Worm (Caenorhabditis elegans) whole organism, late embryonic: ENCODE results near the gene B0303.14.

ENCODE experiments used
- C38D4.7 ChIP-seq: fragments of 200-800 bp; sonication (Bioruptor generic); optimal IDR thresholded peaks from 2 replicates; lab custom pipeline; 2018; ENCODE audit warnings: mild to moderate bottlenecking, missing genetic modification characterization, moderate library complexity, missing compliant biosample characterization
- F13H6.1 ChIP-seq: sonication (generic microtip); optimal IDR thresholded peaks from 2 replicates; lab custom pipeline; 2016; ENCODE audit warnings: missing genetic modification characterization, missing compliant biosample characterization
- Y22D7AL.16 ChIP-seq: sonication (generic microtip); optimal IDR thresholded peaks from 2 replicates; lab custom pipeline; 2016; ENCODE audit warnings: missing genetic modification characterization, missing compliant biosample characterization
- ama-1 ChIP-seq: fragments of 150-350 bp; optimal IDR thresholded peaks from 2 replicates; lab custom pipeline; 2014
- ceh-18 ChIP-seq: sonication (generic microtip); optimal IDR thresholded peaks from 2 replicates; lab custom pipeline; 2016; ENCODE audit warnings: missing genetic modification characterization, missing compliant biosample characterization
- ceh-22 ChIP-seq: sonication (generic microtip); optimal IDR thresholded peaks from 2 replicates; lab custom pipeline; 2017; ENCODE audit warnings: missing biosample characterization, missing genetic modification characterization
- ceh-24 ChIP-seq: sonication (generic microtip); optimal IDR thresholded peaks from 2 replicates; lab custom pipeline; 2016; ENCODE audit warnings: mild to moderate bottlenecking, missing genetic modification characterization, missing compliant biosample characterization
- ceh-48 ChIP-seq: sonication (generic microtip); optimal IDR thresholded peaks from 2 replicates; lab custom pipeline; 2016; ENCODE audit warnings: missing genetic modification characterization, inconsistent platforms, missing compliant biosample characterization
- dmd-4 ChIP-seq: sonication (generic microtip); optimal IDR thresholded peaks from 2 replicates; lab custom pipeline; 2016; ENCODE audit warnings: borderline replicate concordance, missing genetic modification characterization, missing compliant biosample characterization
- dve-1 ChIP-seq: sonication (generic microtip); optimal IDR thresholded peaks from 2 replicates; lab custom pipeline; 2017; ENCODE audit warnings: antibody characterized with exemption, mild to moderate bottlenecking, missing genetic modification characterization, missing compliant biosample characterization
- elt-2 ChIP-seq: sonication (generic microtip); optimal IDR thresholded peaks from 2 replicates; lab custom pipeline; 2016; ENCODE audit warnings: missing genetic modification reagents, missing genetic modification characterization, missing compliant biosample characterization
- elt-4 ChIP-seq: sonication (generic microtip); optimal IDR thresholded peaks from 2 replicates; lab custom pipeline; 2016; ENCODE audit warnings: missing genetic modification characterization, missing compliant biosample characterization
- fkh-10 ChIP-seq: fragments of 150-350 bp; optimal IDR thresholded peaks from 2 replicates; lab custom pipeline; 2014; ENCODE audit warnings: missing biosample characterization, missing genetic modification reagents, missing genetic modification characterization
- fkh-6 ChIP-seq: sonication (generic microtip); optimal IDR thresholded peaks from 2 replicates; lab custom pipeline; 2016; ENCODE audit warnings: missing genetic modification characterization, missing compliant biosample characterization
- hlh-13 ChIP-seq: fragments of 200-800 bp; sonication (Bioruptor generic); optimal IDR thresholded peaks from 2 replicates; lab custom pipeline; 2018; ENCODE audit warnings: mild to moderate bottlenecking, missing genetic modification characterization, missing compliant biosample characterization
- hlh-6 ChIP-seq: sonication (generic microtip); optimal IDR thresholded peaks from 2 replicates; lab custom pipeline; 2016; ENCODE audit warnings: missing genotype, missing genetic modification characterization, missing compliant biosample characterization
- hlh-8 ChIP-seq: sonication (generic microtip); optimal IDR thresholded peaks from 2 replicates; lab custom pipeline; 2016; ENCODE audit warnings: missing genotype, missing genetic modification characterization, missing compliant biosample characterization
- madf-2 ChIP-seq: sonication (generic microtip); optimal IDR thresholded peaks from 2 replicates; lab custom pipeline; 2017; ENCODE audit warnings: missing genetic modification characterization, missing compliant biosample characterization
- mec-3 ChIP-seq: sonication (generic microtip); optimal IDR thresholded peaks from 2 replicates; lab custom pipeline; 2016; ENCODE audit warnings: borderline replicate concordance, missing genetic modification characterization, missing compliant biosample characterization
- nhr-11 ChIP-seq: fragments of 150-350 bp; optimal IDR thresholded peaks from 2 replicates; lab custom pipeline; 2014; ENCODE audit warnings: missing biosample characterization, missing genetic modification characterization
- nhr-232 ChIP-seq: sonication (generic microtip); optimal IDR thresholded peaks from 2 replicates; lab custom pipeline; 2016; ENCODE audit warnings: missing genetic modification characterization, missing compliant biosample characterization
- odd-2 ChIP-seq: sonication (generic microtip); optimal IDR thresholded peaks from 2 replicates; lab custom pipeline; 2017; ENCODE audit warnings: antibody characterized with exemption, mild to moderate bottlenecking, missing genetic modification characterization, missing compliant biosample characterization
- pat-9 ChIP-seq: fragments of 200-800 bp; sonication (Bioruptor generic); optimal IDR thresholded peaks from 2 replicates; lab custom pipeline; 2018; ENCODE audit warnings: mild to moderate bottlenecking, missing genetic modification characterization, moderate library complexity, missing compliant biosample characterization
- pax-1 ChIP-seq: fragments of 150-350 bp; optimal IDR thresholded peaks from 2 replicates; lab custom pipeline; 2014; ENCODE audit warnings: missing biosample characterization, missing genetic modification characterization
- pha-2 ChIP-seq: sonication (generic microtip); optimal IDR thresholded peaks from 2 replicates; lab custom pipeline; 2017; ENCODE audit warnings: mild to moderate bottlenecking, missing genetic modification characterization, missing compliant biosample characterization
- pqm-1 ChIP-seq: sonication (generic microtip); optimal IDR thresholded peaks from 2 replicates; lab custom pipeline; 2016; ENCODE audit warnings: missing genetic modification characterization, missing compliant biosample characterization
- ref-2 ChIP-seq: sonication (generic microtip); optimal IDR thresholded peaks from 2 replicates; lab custom pipeline; 2016; ENCODE audit warnings: missing genetic modification characterization, missing compliant biosample characterization
- rnt-1 ChIP-seq: sonication (generic microtip); optimal IDR thresholded peaks from 2 replicates; lab custom pipeline; 2016; ENCODE audit warnings: missing genetic modification characterization, missing compliant biosample characterization
- sox-2 ChIP-seq: fragments of 200-800 bp; sonication (Bioruptor generic); IDR thresholded peaks from 2 replicates; pipeline ENCODE4 v1.3.6; 2022; ENCODE audit warnings: missing genetic modification reagents, missing genetic modification characterization, missing compliant biosample characterization
- sox-4 ChIP-seq: sonication (generic microtip); optimal IDR thresholded peaks from 2 replicates; lab custom pipeline; 2017; ENCODE audit warnings: mild to moderate bottlenecking, missing genetic modification characterization, inconsistent platforms, missing compliant biosample characterization
- tbx-2 ChIP-seq: sonication (generic microtip); optimal IDR thresholded peaks from 2 replicates; lab custom pipeline; 2016; ENCODE audit warnings: missing genetic modification characterization, missing compliant biosample characterization
- ttx-3 ChIP-seq: sonication (generic microtip); optimal IDR thresholded peaks from 2 replicates; lab custom pipeline; 2016; ENCODE audit warnings: missing genetic modification reagents, missing genetic modification characterization, missing compliant biosample characterization
- unc-86 ChIP-seq: sonication (generic microtip); optimal IDR thresholded peaks from 2 replicates; lab custom pipeline; 2016; ENCODE audit warnings: missing genetic modification characterization, missing compliant biosample characterization
- zip-5 ChIP-seq: sonication (generic microtip); optimal IDR thresholded peaks from 2 replicates; lab custom pipeline; 2016; ENCODE audit warnings: missing genetic modification characterization, missing compliant biosample characterization

Gene B0303.14

ce11 chrIII:8754682-8755081 lies 38.7 kb upstream of the B0303.14 start, which contains the start of gene tomm-70:
Gene tomm-70, minus strand, starts transcription at chrIII:8754750.
- TF ChIP-seq elt-2 (tag; lab: Kevin White, UChicago) (peak; percentile 21), ttx-3 (tag; lab: Kevin White, UChicago) (no peak)
- TF ChIP-seq, all 69 proteins: peak for 1

- TF ChIP-seq C38D4.7 (GFP tag; lab: Kevin White, UChicago) (no peak), sox-2 (no peak), rnt-1 (tag; lab: Kevin White, UChicago) (no peak), dve-1 (tag; lab: Kevin White, UChicago) (no peak), pax-1 (tag; lab: Kevin White, UChicago) (no peak), unc-86 (tag; lab: Kevin White, UChicago) (no peak), hlh-13 (GFP tag; lab: Kevin White, UChicago) (no peak), hlh-8 (no peak), nhr-11 (tag; lab: Kevin White, UChicago) (no peak), F13H6.1 (tag; lab: Kevin White, UChicago) (no peak)
Measured at ce11 chrIII:8750606-8751005, 34.6 kb upstream of the B0303.14 start, which contains the start of gene ugtp-1. Gene ugtp-1, minus strand, starts transcription at chrIII:8750706.

ce11 chrIII:8749487-8749886 lies 33.5 kb upstream of the B0303.14 start, which contains the start of gene sma-2:
Gene sma-2, plus strand, starts transcription at chrIII:8749680.
- peak; percentile 33 for TF ChIP-seq pqm-1 (tag; lab: Kevin White, UChicago)
- TF ChIP-seq pat-9 (tag; lab: Kevin White, UChicago) = no peak
- no peak for TF ChIP-seq ama-1 (lab: Kevin White, UChicago)
- TF ChIP-seq dve-1 (tag; lab: Kevin White, UChicago) = peak; percentile 17
- no peak for TF ChIP-seq Y22D7AL.16 (tag; lab: Kevin White, UChicago)
- no peak for TF ChIP-seq zip-5
- peak; percentile 26 for TF ChIP-seq F13H6.1 (tag; lab: Kevin White, UChicago)
- peak; percentile 4 for TF ChIP-seq tbx-2 (tag; lab: Kevin White, UChicago)
- TF ChIP-seq pha-2 (tag; lab: Kevin White, UChicago) = no peak
- TF ChIP-seq ceh-18 = peak; percentile 6

- TF ChIP-seq sox-4 (tag; lab: Kevin White, UChicago) (no peak), ceh-22 (tag; lab: Kevin White, UChicago) (no peak), elt-2 (tag; lab: Kevin White, UChicago) (peak; percentile 75)
Measured at ce11 chrIII:8748620-8749019, 32.6 kb upstream of the B0303.14 start.

ce11 chrIII:8745214-8745613 lies 29.2 kb upstream of the B0303.14 start:
- no peak for TF ChIP-seq ceh-24 (tag; lab: Kevin White, UChicago)
- no peak for TF ChIP-seq ref-2 (tag; lab: Kevin White, UChicago)
- no peak for TF ChIP-seq hlh-13 (GFP tag; lab: Kevin White, UChicago)
- no peak for TF ChIP-seq dmd-4 (tag; lab: Kevin White, UChicago)
- TF ChIP-seq mec-3 (tag; lab: Kevin White, UChicago) = no peak
- no peak for TF ChIP-seq elt-4 (tag; lab: Kevin White, UChicago)
- no peak for TF ChIP-seq ttx-3 (tag; lab: Kevin White, UChicago)
- TF ChIP-seq fkh-10 (GFP tag; lab: Kevin White, UChicago) = no peak
- TF ChIP-seq nhr-11 (tag; lab: Kevin White, UChicago) = no peak
- no peak for TF ChIP-seq hlh-6 (tag; lab: Kevin White, UChicago)
- no peak for TF ChIP-seq C38D4.7 (GFP tag; lab: Kevin White, UChicago)
- TF ChIP-seq nhr-232 (tag; lab: Kevin White, UChicago) = no peak
- no peak for TF ChIP-seq fkh-6 (tag; lab: Kevin White, UChicago)
- TF ChIP-seq pqm-1 (tag; lab: Kevin White, UChicago) = no peak
- no peak for TF ChIP-seq hlh-8
- no peak for TF ChIP-seq odd-2
- no peak for TF ChIP-seq F13H6.1 (tag; lab: Kevin White, UChicago)
- no peak for TF ChIP-seq ceh-48 (tag; lab: Kevin White, UChicago)
- no peak for TF ChIP-seq madf-2 (tag; lab: Kevin White, UChicago)
